Fruit fly (Drosophila melanogaster): Measurements from ENCODE around the gene CG33783.

- no peak for TF ChIP-seq Myc (optimal IDR thresholded peaks at IDR 0.05)
- no peak for TF ChIP-seq sv (GFP tag; optimal IDR thresholded peaks at IDR 0.05)
- TF ChIP-seq woc (GFP tag; optimal IDR thresholded peaks at IDR 0.05): no peak
Observed at dm6 chr3R:10093252-10094030, 26.9 kb downstream of the CG33783 start.

Measured in whole organism, wandering third instar larva.